Fruit fly (Drosophila melanogaster) whole organism, prepupa: Measurements from ENCODE around the gene CG14657.

Source experiments
- CG10631 ChIP-seq: fragments of 200-800 bp; sonication (Bioruptor generic); optimal IDR thresholded peaks from 2 replicates; lab custom pipeline; 2016; ENCODE audit warnings: missing biosample characterization, missing genetic modification characterization
- CG10669 ChIP-seq: fragments of 200-800 bp; sonication (Bioruptor generic); optimal IDR thresholded peaks from 3 replicates; lab custom pipeline; 2018; ENCODE audit warnings: missing biosample characterization, mild to moderate bottlenecking, missing genetic modification characterization, moderate library complexity
- CG11762 ChIP-seq: fragments of 200-800 bp; sonication (Bioruptor generic); optimal IDR thresholded peaks from 3 replicates; lab custom pipeline; 2016; ENCODE audit warnings: missing biosample characterization, missing genetic modification characterization; ENCODE audit not compliant: insufficient read depth
- CG15336 ChIP-seq: fragments of 200-800 bp; sonication (Bioruptor generic); IDR thresholded peaks from 2 replicates; pipeline ENCODE4 v1.3.6; 2022; ENCODE audit warnings: missing biosample characterization, missing genetic modification characterization
- CG1621 ChIP-seq: fragments of 200-800 bp; sonication (Bioruptor generic); optimal IDR thresholded peaks from 3 replicates; lab custom pipeline; 2018; ENCODE audit warnings: missing biosample characterization, mild to moderate bottlenecking, missing genetic modification characterization
- CG16779 ChIP-seq: fragments of 200-800 bp; sonication (Bioruptor generic); optimal IDR thresholded peaks from 3 replicates; lab custom pipeline; 2017; ENCODE audit warnings: missing biosample characterization, mild to moderate bottlenecking, missing genetic modification characterization
- CG3032 ChIP-seq: fragments of 200-800 bp; optimal IDR thresholded peaks from 2 replicates; lab custom pipeline; 2019; ENCODE audit warnings: missing biosample characterization, mild to moderate bottlenecking, missing genetic modification characterization, moderate library complexity
- CG31627 ChIP-seq: fragments of 200-800 bp; sonication (Bioruptor generic); optimal IDR thresholded peaks from 3 replicates; lab custom pipeline; 2016; ENCODE audit warnings: missing biosample characterization, missing genetic modification characterization
- CG32006 ChIP-seq: fragments of 200-800 bp; sonication (Bioruptor generic); optimal IDR thresholded peaks from 3 replicates; lab custom pipeline; 2017; ENCODE audit warnings: missing biosample characterization, mild to moderate bottlenecking, missing genetic modification characterization
- CG34406 ChIP-seq: fragments of 200-800 bp; sonication (Bioruptor generic); optimal IDR thresholded peaks from 3 replicates; lab custom pipeline; 2016; ENCODE audit warnings: missing biosample characterization, missing genetic modification characterization
- CG3919 ChIP-seq: fragments of 200-800 bp; sonication (Bioruptor generic); optimal IDR thresholded peaks from 3 replicates; lab custom pipeline; 2016; ENCODE audit warnings: missing biosample characterization, missing genetic modification characterization
- CG4318 ChIP-seq: fragments of 200-800 bp; sonication (Bioruptor generic); optimal IDR thresholded peaks from 3 replicates; lab custom pipeline; 2017; ENCODE audit warnings: missing biosample characterization, mild to moderate bottlenecking, missing genetic modification characterization
- CG6163 ChIP-seq: fragments of 200-800 bp; sonication (Bioruptor generic); IDR thresholded peaks from 3 replicates; pipeline ENCODE4 v1.3.6; 2022; ENCODE audit warnings: missing biosample characterization, missing genetic modification characterization
- CG6276 ChIP-seq: fragments of 200-800 bp; sonication (Bioruptor generic); optimal IDR thresholded peaks from 2 replicates; lab custom pipeline; 2017; ENCODE audit warnings: missing biosample characterization, mild to moderate bottlenecking, missing genetic modification characterization
- CG6792 ChIP-seq: fragments of 200-800 bp; sonication (Bioruptor generic); optimal IDR thresholded peaks from 3 replicates; lab custom pipeline; 2016; ENCODE audit warnings: missing biosample characterization, missing genetic modification characterization
- CG6808 ChIP-seq: fragments of 200-800 bp; sonication (Bioruptor generic); optimal IDR thresholded peaks from 3 replicates; lab custom pipeline; 2017; ENCODE audit warnings: missing biosample characterization, missing genetic modification characterization, mild to moderate bottlenecking, moderate library complexity, missing genetic modification reagents
- CG6854 ChIP-seq: fragments of 200-800 bp; sonication (Bioruptor generic); optimal IDR thresholded peaks from 2 replicates; lab custom pipeline; 2017; ENCODE audit warnings: missing biosample characterization, mild to moderate bottlenecking, missing genetic modification characterization
- CG7368 ChIP-seq: fragments of 200-800 bp; sonication (Bioruptor generic); optimal IDR thresholded peaks from 3 replicates; lab custom pipeline; 2016; ENCODE audit warnings: missing biosample characterization, missing genetic modification characterization
- CG8119 ChIP-seq: fragments of 200-800 bp; sonication (Bioruptor generic); IDR thresholded peaks from 3 replicates; pipeline ENCODE4 v1.3.6; 2022; ENCODE audit warnings: missing biosample characterization, missing genetic modification characterization
- CG8319 ChIP-seq: fragments of 200-800 bp; sonication (Bioruptor generic); optimal IDR thresholded peaks from 3 replicates; lab custom pipeline; 2016; ENCODE audit warnings: missing biosample characterization, missing genetic modification characterization
- CG9139 ChIP-seq: fragments of 200-800 bp; sonication (Bioruptor generic); optimal IDR thresholded peaks from 3 replicates; lab custom pipeline; 2017; ENCODE audit warnings: missing biosample characterization, mild to moderate bottlenecking, missing genetic modification characterization
- Eip75B ChIP-seq: fragments of 200-800 bp; sonication (Bioruptor generic); optimal IDR thresholded peaks from 3 replicates; lab custom pipeline; 2016; ENCODE audit warnings: missing biosample characterization, missing genetic modification characterization
- Eip78C ChIP-seq: fragments of 200-800 bp; sonication (Bioruptor generic); peaks from one replicate; lab custom pipeline; 2016; ENCODE audit warnings: missing biosample characterization, missing genetic modification characterization
- Ets96B ChIP-seq: fragments of 200-800 bp; optimal IDR thresholded peaks from 2 replicates; lab custom pipeline; 2019; ENCODE audit warnings: missing biosample characterization, mild to moderate bottlenecking, missing genetic modification characterization, moderate library complexity
- Hr38 ChIP-seq: sonication (Bioruptor generic); optimal IDR thresholded peaks from 2 replicates; lab custom pipeline; 2016; ENCODE audit warnings: missing biosample characterization, missing genetic modification characterization
- Met ChIP-seq: fragments of 200-800 bp; sonication (Bioruptor generic); optimal IDR thresholded peaks from 3 replicates; lab custom pipeline; 2016; ENCODE audit warnings: missing biosample characterization, missing genetic modification characterization
- Sox14 ChIP-seq: fragments of 200-800 bp; sonication (Bioruptor generic); optimal IDR thresholded peaks from 3 replicates; lab custom pipeline; 2016; ENCODE audit warnings: missing biosample characterization, missing genetic modification characterization
- Sox15 ChIP-seq: fragments of 200-800 bp; sonication (Bioruptor generic); optimal IDR thresholded peaks from 3 replicates; lab custom pipeline; 2016; ENCODE audit warnings: missing biosample characterization, missing genetic modification characterization
- achi ChIP-seq: fragments of 200-800 bp; sonication (Bioruptor generic); optimal IDR thresholded peaks from 3 replicates; lab custom pipeline; 2016; ENCODE audit warnings: missing biosample characterization, missing genetic modification characterization
- acj6 ChIP-seq: fragments of 200-800 bp; sonication (Bioruptor generic); optimal IDR thresholded peaks from 3 replicates; lab custom pipeline; 2016; ENCODE audit warnings: missing biosample characterization, missing genetic modification characterization
- cyc ChIP-seq: fragments of 200-800 bp; sonication (Bioruptor generic); optimal IDR thresholded peaks from 3 replicates; lab custom pipeline; 2016; ENCODE audit warnings: missing biosample characterization, missing genetic modification characterization
- dac ChIP-seq: fragments of 200-800 bp; sonication (Bioruptor generic); optimal IDR thresholded peaks from 2 replicates; lab custom pipeline; 2017; ENCODE audit warnings: missing biosample characterization, mild to moderate bottlenecking, missing genetic modification characterization
- eg ChIP-seq: fragments of 200-800 bp; sonication (Bioruptor generic); IDR thresholded peaks from 3 replicates; pipeline ENCODE4 v1.3.6; 2022; ENCODE audit warnings: missing biosample characterization, missing genetic modification characterization
- fd85E ChIP-seq: fragments of 200-800 bp; sonication (Bioruptor generic); optimal IDR thresholded peaks from 3 replicates; lab custom pipeline; 2016; ENCODE audit warnings: missing biosample characterization, missing genetic modification characterization
- lz ChIP-seq: fragments of 200-800 bp; sonication (Bioruptor generic); optimal IDR thresholded peaks from 3 replicates; lab custom pipeline; 2016; ENCODE audit warnings: missing biosample characterization, missing genetic modification characterization
- net ChIP-seq: fragments of 200-800 bp; sonication (Bioruptor generic); optimal IDR thresholded peaks from 3 replicates; lab custom pipeline; 2016; ENCODE audit warnings: missing biosample characterization, missing genetic modification characterization
- pdm3 ChIP-seq: fragments of 200-800 bp; sonication (Bioruptor generic); optimal IDR thresholded peaks from 3 replicates; lab custom pipeline; 2016; ENCODE audit warnings: missing biosample characterization, missing genetic modification characterization
- salr ChIP-seq, 2 experiments: fragments of 200-800 bp; sonication (Bioruptor generic); optimal IDR thresholded peaks; 3 replicates each; lab custom pipeline; 2016 to 2018; ENCODE audit warnings: missing biosample characterization in 2 of 2, missing genetic modification characterization in 2 of 2, mild to moderate bottlenecking in 1 of 2
- spab ChIP-seq: fragments of 200-800 bp; sonication (Bioruptor generic); optimal IDR thresholded peaks from 2 replicates; lab custom pipeline; 2017; ENCODE audit warnings: missing biosample characterization, mild to moderate bottlenecking, missing genetic modification characterization, missing genetic modification reagents
- ss ChIP-seq, 2 experiments: fragments of 200-800 bp; sonication (Bioruptor generic); optimal IDR thresholded peaks; 2 replicates in 1 of 2; 3 replicates in 1 of 2; lab custom pipeline; 2017 to 2018; ENCODE audit warnings: mild to moderate bottlenecking in 2 of 2, missing biosample characterization in 2 of 2, missing genetic modification characterization in 2 of 2, moderate library complexity in 1 of 2
- topi ChIP-seq: fragments of 200-800 bp; sonication (Bioruptor generic); optimal IDR thresholded peaks from 3 replicates; lab custom pipeline; 2016; ENCODE audit warnings: missing biosample characterization, missing genetic modification characterization

CG14657 gene

DNA sequence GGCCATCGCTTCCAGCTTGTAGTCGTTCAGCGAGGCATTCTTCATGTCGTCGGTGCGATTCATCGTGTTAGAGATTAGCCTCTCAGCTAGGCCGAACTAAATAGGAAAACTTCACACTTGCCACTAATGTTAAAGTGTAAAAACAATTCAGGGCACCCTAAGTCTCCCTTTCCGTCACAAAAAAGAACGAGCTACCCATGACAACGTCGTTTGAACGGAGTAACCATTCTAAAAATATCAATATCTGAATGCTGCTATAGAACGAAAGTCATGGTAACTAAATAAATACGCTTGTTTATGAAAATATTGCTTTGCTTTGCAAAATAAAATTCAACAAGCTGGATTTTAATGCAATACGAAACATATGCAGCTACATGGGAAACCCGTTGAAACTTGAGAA is 36.6 kb downstream of the CG14657 start, which contains the start of gene Ccdc39:
Gene Ccdc39 (minus strand): TSS at position 101 of the 400 bp plus-strand sequence.
- TF ChIP-seq ss (GFP tag; optimal IDR thresholded peaks at IDR 0.05; lab: Kevin White, UChicago) (no peak), net (GFP tag; lab: Kevin White, UChicago) (no peak)

DNA sequence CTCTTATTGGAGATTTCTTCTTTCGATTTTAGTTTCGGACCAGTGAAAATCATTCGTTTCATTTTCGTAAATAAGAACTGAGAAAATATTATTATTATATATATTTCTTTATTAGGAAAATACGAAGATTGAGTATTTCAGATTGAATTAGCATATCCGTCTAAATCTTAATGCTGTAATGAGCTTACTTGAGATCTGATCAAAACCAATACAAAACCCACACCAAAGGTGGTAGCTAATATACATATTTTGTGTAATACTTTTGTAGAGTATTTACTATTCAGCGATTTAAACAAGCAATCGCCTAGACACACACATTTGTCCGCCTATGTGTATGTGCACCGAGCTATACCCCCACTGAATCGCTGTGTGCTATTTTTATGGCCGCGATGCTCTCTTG is 40.5 kb downstream of the CG14657 start:
- no peak for TF ChIP-seq dac (GFP tag; lab: Kevin White, UChicago)
- TF ChIP-seq CG31627 (GFP tag; lab: Kevin White, UChicago), result no peak

DNA sequence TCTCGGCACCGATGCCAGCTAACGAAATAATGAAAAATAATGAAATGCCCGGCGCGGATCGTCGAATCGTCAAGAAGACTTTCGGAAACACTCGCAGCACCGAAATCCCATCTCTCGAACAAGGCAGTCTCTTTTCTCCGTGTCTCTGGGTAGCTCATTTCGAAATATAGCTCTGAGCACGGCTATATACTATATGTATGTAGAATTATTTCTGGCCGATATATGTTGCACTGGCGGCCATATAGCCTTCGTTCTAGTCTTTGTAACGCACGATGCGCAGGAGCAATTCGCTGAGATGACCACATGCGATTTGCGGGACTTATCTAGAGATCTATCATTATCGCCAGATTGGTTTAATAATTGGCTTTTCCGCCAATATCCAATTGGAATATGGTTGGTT is 41.0 kb downstream of the CG14657 start, which contains the start of gene CG14655:
Gene CG14655 (minus strand): TSS at position 41 of the 400 bp plus-strand sequence.
- TF ChIP-seq acj6 (GFP tag; lab: Kevin White, UChicago) (no peak), CG31627 (GFP tag; lab: Kevin White, UChicago) (no peak), CG11762 (no peak), CG8319 (GFP tag; lab: Kevin White, UChicago) (no peak), Sox14 (GFP tag; lab: Kevin White, UChicago) (no peak), Eip78C (GFP tag; lab: Kevin White, UChicago) (no peak), pdm3 (GFP tag; lab: Kevin White, UChicago) (no peak), topi (GFP tag; lab: Kevin White, UChicago) (no peak), net (GFP tag; lab: Kevin White, UChicago) (no peak), CG6792 (no peak), CG10669 (GFP tag; lab: Kevin White, UChicago) (no peak), CG4318 (no peak), Met (GFP tag; lab: Kevin White, UChicago) (no peak), CG32006 (GFP tag; lab: Kevin White, UChicago) (no peak), spab (GFP tag; lab: Kevin White, UChicago) (no peak), lz (GFP tag; lab: Kevin White, UChicago) (no peak), Hr38 (GFP tag; lab: Kevin White, UChicago) (no peak), CG6854 (no peak)

DNA sequence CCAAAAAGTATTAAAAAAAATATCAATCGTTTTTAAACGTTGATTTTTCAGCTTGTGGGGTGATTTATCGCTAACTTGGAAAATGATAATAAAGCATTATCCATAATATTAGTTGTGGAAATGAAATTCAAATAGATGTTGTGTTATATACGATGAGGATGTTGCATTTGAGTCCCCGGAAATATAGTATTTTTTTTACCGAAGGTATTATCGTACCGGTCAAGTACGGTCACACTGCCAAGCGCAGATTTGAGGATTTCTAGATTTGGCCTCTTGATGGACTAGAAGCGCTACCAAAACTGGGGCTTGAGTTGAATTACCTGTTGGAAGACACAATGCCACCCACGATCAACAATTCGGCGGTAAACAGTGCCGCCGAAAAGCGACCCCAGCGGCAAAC is 45.9 kb downstream of the CG14657 start:
- TF ChIP-seq Eip75B, result no peak
- peak; percentile 37 for TF ChIP-seq CG1621 (tag; lab: Kevin White, UChicago)
- TF ChIP-seq ss (GFP tag; optimal IDR thresholded peaks at IDR 0.05; lab: Kevin White, UChicago), result no peak
- no peak for TF ChIP-seq CG6276
- no peak for TF ChIP-seq achi (GFP tag; lab: Kevin White, UChicago)
- TF ChIP-seq CG7368 (GFP tag; lab: Kevin White, UChicago), result no peak
- peak; percentile 43; the same call in 2 of the 3 replicates for TF ChIP-seq CG6163 (GFP tag; lab: Robert Waterston, UW)
- TF ChIP-seq CG3919 (GFP tag; lab: Kevin White, UChicago), result no peak
- peak; percentile 47 for TF ChIP-seq CG31627 (GFP tag; lab: Kevin White, UChicago)
- peak; percentile 44 for TF ChIP-seq CG3032 (tag; lab: Kevin White, UChicago)
- peak; percentile 37; the same call in 1 of the 2 replicates for TF ChIP-seq CG15336 (GFP tag; lab: Robert Waterston, UW)
- no peak for TF ChIP-seq salr (GFP tag; optimal IDR thresholded peaks at IDR 0.05; lab: Kevin White, UChicago)
- TF ChIP-seq CG8119 (GFP tag; lab: Robert Waterston, UW), result no peak
- TF ChIP-seq dac (GFP tag; lab: Kevin White, UChicago), result no peak
- TF ChIP-seq CG9139 (GFP tag; lab: Kevin White, UChicago), result no peak
- TF ChIP-seq lz (GFP tag; lab: Kevin White, UChicago), result peak; percentile 18
- no peak for TF ChIP-seq CG34406 (GFP tag; lab: Kevin White, UChicago)
- no peak for TF ChIP-seq Sox15 (GFP tag; lab: Kevin White, UChicago)
- no peak for TF ChIP-seq CG16779 (tag; lab: Kevin White, UChicago)
- TF ChIP-seq Sox14 (GFP tag; lab: Kevin White, UChicago), result peak; percentile 31
- no peak for TF ChIP-seq fd85E
- TF ChIP-seq Ets96B (tag; lab: Kevin White, UChicago), result no peak
- no peak for TF ChIP-seq CG10631 (GFP tag; lab: Kevin White, UChicago)
- TF ChIP-seq CG10669 (GFP tag; lab: Kevin White, UChicago), result no peak
- TF ChIP-seq Hr38 (GFP tag; lab: Kevin White, UChicago), result no peak
- no peak for TF ChIP-seq CG32006 (GFP tag; lab: Kevin White, UChicago)
- TF ChIP-seq acj6 (GFP tag; lab: Kevin White, UChicago), result peak; percentile 29
- no peak for TF ChIP-seq CG6854
- TF ChIP-seq eg (GFP tag; lab: Robert Waterston, UW), result peak; percentile 27; the same call in 1 of the 3 replicates
- no peak for TF ChIP-seq CG4318
- TF ChIP-seq cyc (GFP tag; lab: Kevin White, UChicago), result peak; percentile 40
- TF ChIP-seq CG6808 (GFP tag; lab: Kevin White, UChicago), result no peak
